Worm (Caenorhabditis elegans): ENCODE results near the gene H43I07.4.

Gene H43I07.4

ce11 chrV:4242431-4242830, 26.5 kb downstream of the H43I07.4 start, which contains the start of gene srt-12:
TSS of gene srt-12 (minus strand) at chrV:4242531.
- TF ChIP-seq ceh-39 (tag; optimal IDR thresholded peaks at IDR 0.05) (no peak), flh-1 (GFP tag; optimal IDR thresholded peaks at IDR 0.05) (no peak), blmp-1 (tag; optimal IDR thresholded peaks at IDR 0.05) (no peak), mep-1 (tag; optimal IDR thresholded peaks at IDR 0.05) (no peak), M03D4.4 (tag; optimal IDR thresholded peaks at IDR 0.05) (no peak), lin-13 (tag; optimal IDR thresholded peaks at IDR 0.05) (no peak), hlh-1 (tag; optimal IDR thresholded peaks at IDR 0.05) (no peak), drap-1 (GFP tag; optimal IDR thresholded peaks at IDR 0.05) (no peak), mab-5 (tag; optimal IDR thresholded peaks at IDR 0.05) (no peak), nhr-76 (tag; optimal IDR thresholded peaks at IDR 0.05) (no peak)

DNA sequence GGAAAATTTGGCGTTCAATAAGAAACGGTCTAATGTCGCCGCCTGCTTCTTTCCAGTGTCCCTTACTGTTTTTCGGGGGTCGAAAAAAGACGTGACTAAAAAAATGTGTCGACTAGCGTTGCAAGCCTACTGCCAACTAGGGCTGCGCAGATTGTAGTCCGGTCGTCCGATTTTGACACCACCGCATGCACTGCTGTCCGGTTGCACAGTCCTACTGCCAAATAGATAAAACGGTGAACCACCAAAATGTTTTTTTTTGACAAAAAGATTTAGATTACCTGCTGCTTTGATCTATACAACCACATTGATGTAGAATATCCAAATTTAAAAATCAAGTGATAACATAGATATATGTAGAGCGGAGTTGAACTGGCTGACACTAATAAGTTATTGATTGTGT, 32.4 kb downstream of the H43I07.4 start:
- TF ChIP-seq sem-2 (GFP tag; optimal IDR thresholded peaks at IDR 0.05) (no peak), mab-5 (tag; optimal IDR thresholded peaks at IDR 0.05) (no peak), bed-3 (GFP tag; optimal IDR thresholded peaks at IDR 0.05) (no peak), ceh-39 (tag; optimal IDR thresholded peaks at IDR 0.05) (no peak), mep-1 (tag; optimal IDR thresholded peaks at IDR 0.05) (no peak), unc-120 (tag; optimal IDR thresholded peaks at IDR 0.05; ENCODE audit: poor library complexity, severe bottlenecking) (no peak), elt-1 (tag; optimal IDR thresholded peaks at IDR 0.05; ENCODE audit: borderline replicate concordance, insufficient read depth) (no peak), nhr-12 (tag; optimal IDR thresholded peaks at IDR 0.05) (no peak), pha-4 (tag; optimal IDR thresholded peaks at IDR 0.05) (no peak), elt-3 (tag; optimal IDR thresholded peaks at IDR 0.05) (no peak), flh-1 (GFP tag; optimal IDR thresholded peaks at IDR 0.05) (no peak), ceh-83 (GFP tag; optimal IDR thresholded peaks at IDR 0.05) (no peak), cnd-1 (tag; optimal IDR thresholded peaks at IDR 0.05) (no peak), lin-32 (GFP tag; optimal IDR thresholded peaks at IDR 0.05) (no peak), lsy-2 (tag; optimal IDR thresholded peaks at IDR 0.05) (no peak), sptf-1 (tag; optimal IDR thresholded peaks at IDR 0.05) (no peak)

- TF ChIP-seq sptf-1 (tag; optimal IDR thresholded peaks at IDR 0.05), result no peak
- no peak for TF ChIP-seq zip-8 (tag; optimal IDR thresholded peaks at IDR 0.05)
- TF ChIP-seq ztf-11 (tag; optimal IDR thresholded peaks at IDR 0.05), result no peak
- no peak for TF ChIP-seq nhr-2 (tag; optimal IDR thresholded peaks at IDR 0.05)
- no peak for TF ChIP-seq nhr-237 (tag; optimal IDR thresholded peaks at IDR 0.05)
- no peak for TF ChIP-seq nhr-28 (tag; optimal IDR thresholded peaks at IDR 0.05)
- no peak for TF ChIP-seq snpc-4 (tag; optimal IDR thresholded peaks at IDR 0.05)
- TF ChIP-seq lsy-2 (tag; optimal IDR thresholded peaks at IDR 0.05), result no peak
- no peak for TF ChIP-seq mab-5 (tag; optimal IDR thresholded peaks at IDR 0.05)
- TF ChIP-seq mls-2 (tag; optimal IDR thresholded peaks at IDR 0.05), result no peak
- TF ChIP-seq bed-3 (GFP tag; optimal IDR thresholded peaks at IDR 0.05), result no peak
- no peak for TF ChIP-seq tbx-8 (GFP tag; optimal IDR thresholded peaks at IDR 0.05)
Observed at ce11 chrV:4250047-4250446, 34.1 kb downstream of the H43I07.4 start, which contains the start of gene srt-13. TSS of gene srt-13 (minus strand) at chrV:4250147.

- TF ChIP-seq nhr-28 (tag; optimal IDR thresholded peaks at IDR 0.05) (no peak), nhr-12 (tag; optimal IDR thresholded peaks at IDR 0.05) (no peak), mep-1 (tag; optimal IDR thresholded peaks at IDR 0.05) (no peak), hlh-1 (tag; optimal IDR thresholded peaks at IDR 0.05) (no peak)
Observed at ce11 chrV:4256474-4256873, 40.5 kb downstream of the H43I07.4 start, which contains the start of gene srt-14. TSS of gene srt-14 (minus strand) at chrV:4256574.

DNA sequence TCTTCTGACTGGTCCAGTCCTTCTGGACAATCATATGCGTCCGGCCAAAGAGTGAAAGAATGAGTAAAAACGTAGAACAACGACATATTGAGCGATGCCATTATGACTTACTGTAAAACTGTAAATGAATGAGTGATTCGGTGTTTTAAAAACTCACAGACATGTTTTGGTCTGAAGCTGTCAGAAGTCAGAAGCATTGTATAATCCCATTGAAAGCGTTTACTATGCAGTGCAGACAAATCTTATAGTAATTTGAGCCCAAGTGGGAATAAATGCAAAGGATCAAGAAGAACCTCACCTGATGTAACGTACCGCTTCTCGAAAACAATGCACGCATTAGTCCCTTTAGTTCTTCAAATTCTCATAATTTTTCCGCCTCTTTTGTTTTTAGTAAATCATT, 44.1 kb downstream of the H43I07.4 start, which contains the start of gene srt-3:
Gene srt-3 (minus strand): TSS at position 101 of the 400 bp plus-strand sequence.
- TF ChIP-seq ces-1 (GFP tag; optimal IDR thresholded peaks at IDR 0.05) (no peak), ceh-43 (GFP tag; optimal IDR thresholded peaks at IDR 0.05) (no peak), ceh-39 (tag; optimal IDR thresholded peaks at IDR 0.05) (no peak), unc-39 (tag; optimal IDR thresholded peaks at IDR 0.05) (no peak), lin-32 (GFP tag; optimal IDR thresholded peaks at IDR 0.05) (no peak), hlh-1 (tag; optimal IDR thresholded peaks at IDR 0.05) (no peak), elt-1 (tag; optimal IDR thresholded peaks at IDR 0.05; ENCODE audit: borderline replicate concordance, insufficient read depth) (no peak), cnd-1 (tag; optimal IDR thresholded peaks at IDR 0.05) (no peak), mls-2 (tag; optimal IDR thresholded peaks at IDR 0.05) (no peak), sem-2 (GFP tag; optimal IDR thresholded peaks at IDR 0.05) (no peak), nhr-76 (tag; optimal IDR thresholded peaks at IDR 0.05) (no peak), ham-2 (GFP tag; optimal IDR thresholded peaks at IDR 0.05) (no peak), mab-5 (tag; optimal IDR thresholded peaks at IDR 0.05) (no peak), bed-3 (GFP tag; optimal IDR thresholded peaks at IDR 0.05) (no peak), nhr-12 (tag; optimal IDR thresholded peaks at IDR 0.05) (no peak), ztf-11 (tag; optimal IDR thresholded peaks at IDR 0.05) (no peak), nhr-28 (tag; optimal IDR thresholded peaks at IDR 0.05) (no peak), nhr-237 (tag; optimal IDR thresholded peaks at IDR 0.05) (no peak)
